Worm (Caenorhabditis elegans) whole organism, L4 larva: Measurements from ENCODE around the gene T11F9.14.

Experiments
- R02D3.7 ChIP-seq: fragments of 150-350 bp; sonication (generic microtip); optimal IDR thresholded peaks from 3 replicates; lab custom pipeline; 2014; ENCODE audit warnings: missing biosample characterization, missing genetic modification characterization
- aly-2 ChIP-seq: sonication (generic microtip); optimal IDR thresholded peaks from 2 replicates; lab custom pipeline; 2018; ENCODE audit warnings: missing biosample characterization, missing genetic modification characterization
- ceh-28 ChIP-seq: fragments of 150-350 bp; optimal IDR thresholded peaks from 2 replicates; lab custom pipeline; 2014; ENCODE audit warnings: missing biosample characterization, missing genetic modification reagents, missing genetic modification characterization
- ctbp-1 ChIP-seq: fragments of 200-800 bp; sonication (Bioruptor generic); IDR thresholded peaks from 2 replicates; pipeline ENCODE4 v1.3.6; 2022; ENCODE audit warnings: missing genetic modification reagents, missing genetic modification characterization, missing compliant biosample characterization
- jun-1 ChIP-seq: fragments of 150-350 bp; optimal IDR thresholded peaks from 2 replicates; lab custom pipeline; 2014; ENCODE audit warnings: missing biosample characterization, missing genetic modification reagents, missing genetic modification characterization
- lin-13 ChIP-seq: fragments of 150-350 bp; optimal IDR thresholded peaks from 2 replicates; lab custom pipeline; 2014; ENCODE audit warnings: missing biosample characterization, missing genetic modification reagents, missing genetic modification characterization
- lin-15B ChIP-seq: fragments of 150-350 bp; sonication (generic microtip); optimal IDR thresholded peaks from 3 replicates; lab custom pipeline; 2014; ENCODE audit warnings: missing biosample characterization, missing genetic modification characterization
- mep-1 ChIP-seq: fragments of 150-350 bp; sonication (generic microtip); optimal IDR thresholded peaks from 3 replicates; lab custom pipeline; 2014; ENCODE audit warnings: missing biosample characterization, missing genetic modification characterization
- mxl-3 ChIP-seq: fragments of 200-800 bp; sonication (Bioruptor generic); optimal IDR thresholded peaks from 2 replicates; lab custom pipeline; 2018; ENCODE audit warnings: mild to moderate bottlenecking, missing genetic modification characterization, missing compliant biosample characterization
- nhr-6 ChIP-seq: fragments of 150-350 bp; optimal IDR thresholded peaks from 2 replicates; lab custom pipeline; 2014; ENCODE audit warnings: missing biosample characterization, missing genetic modification characterization
- nhr-76 ChIP-seq: fragments of 150-350 bp; optimal IDR thresholded peaks from 2 replicates; lab custom pipeline; 2014; ENCODE audit warnings: missing biosample characterization, missing genetic modification characterization
- set-16 ChIP-seq: fragments of 200-800 bp; sonication (Bioruptor generic); IDR thresholded peaks from 2 replicates; pipeline ENCODE4 v1.3.6; 2022; ENCODE audit warnings: missing genetic modification reagents, missing genetic modification characterization, missing compliant biosample characterization
- skn-1 ChIP-seq: fragments of 150-350 bp; optimal IDR thresholded peaks from 2 replicates; lab custom pipeline; 2014; ENCODE audit warnings: missing biosample characterization, missing genetic modification characterization
- unc-62 ChIP-seq, 3 experiments: fragments of 150-350 bp in 1 of 3; sonication (generic microtip); optimal IDR thresholded peaks in 2 of 3; peaks in 1 of 3; 1 replicate in 1 of 3; 2 replicates in 2 of 3; lab custom pipeline; 2014 to 2017; ENCODE audit warnings: missing biosample characterization in 3 of 3, missing genetic modification characterization in 3 of 3, missing genetic modification reagents in 3 of 3, missing genotype in 1 of 3

- TF ChIP-seq unc-62 (GFP tag; optimal IDR thresholded peaks at IDR 0.05 in 1 of 2; lab: Kevin White, UChicago) (no peak), unc-62 (tag; optimal IDR thresholded peaks at IDR 0.05; lab: Kevin White, UChicago) (no peak), lin-15B (tag; lab: Kevin White, UChicago) (no peak), ctbp-1 (GFP tag; lab: Robert Waterston, UW) (no peak), nhr-76 (tag; lab: Kevin White, UChicago) (no peak), aly-2 (tag; lab: Kevin White, UChicago) (no peak), R02D3.7 (tag; lab: Kevin White, UChicago) (no peak), lin-13 (GFP tag; lab: Kevin White, UChicago) (no peak), mxl-3 (GFP tag; lab: Kevin White, UChicago) (no peak), set-16 (GFP tag; lab: Robert Waterston, UW) (peak; percentile 93), nhr-6 (no peak), jun-1 (tag; lab: Kevin White, UChicago) (no peak), mep-1 (tag; lab: Kevin White, UChicago) (no peak), skn-1 (tag; lab: Kevin White, UChicago) (no peak), ceh-28 (tag; lab: Kevin White, UChicago) (no peak)
Observed at ce11 chrV:11449404-11449803, 31.2 kb downstream of the T11F9.14 start.
